Worm (Caenorhabditis elegans) whole organism, young adult: Measurements from ENCODE around the gene zip-10.

ENCODE experiments used
- B0261.1 ChIP-seq: sonication (generic microtip); optimal IDR thresholded peaks from 2 replicates; lab custom pipeline; 2016; ENCODE audit warnings: mild to moderate bottlenecking, missing genetic modification characterization, moderate library complexity, missing compliant biosample characterization
- C06A6.2 ChIP-seq: fragments of 200-800 bp; sonication (Bioruptor generic); conservative IDR thresholded peaks from 2 replicates; pipeline ENCODE4 v1.3.6; 2022; ENCODE audit warnings: missing genetic modification characterization, missing compliant biosample characterization
- F37B4.10 ChIP-seq: fragments of 200-800 bp; sonication (Bioruptor generic); IDR thresholded peaks from 2 replicates; pipeline ENCODE4 v1.3.6; 2022; ENCODE audit warnings: missing genetic modification characterization, missing compliant biosample characterization
- F49E8.2 ChIP-seq: sonication (generic microtip); optimal IDR thresholded peaks from 3 replicates; lab custom pipeline; 2017; ENCODE audit warnings: missing genetic modification characterization, mild to moderate bottlenecking, missing compliant biosample characterization, antibody characterized with exemption, moderate library complexity; ENCODE audit not compliant: insufficient read depth
- Y53G8AR.9 ChIP-seq: fragments of 200-800 bp; sonication (Bioruptor generic); conservative IDR thresholded peaks from 2 replicates; pipeline ENCODE4 v1.3.6; 2022; ENCODE audit warnings: missing genetic modification reagents, missing genetic modification characterization, missing compliant biosample characterization
- aptf-2 ChIP-seq: fragments of 200-800 bp; sonication (Bioruptor generic); conservative IDR thresholded peaks from 2 replicates; pipeline ENCODE4 v1.3.6; 2022; ENCODE audit warnings: missing genetic modification reagents, missing genetic modification characterization, missing compliant biosample characterization
- bed-1 ChIP-seq: fragments of 200-800 bp; sonication (Bioruptor generic); IDR thresholded peaks from 2 replicates; pipeline ENCODE4 v1.3.6; 2022; ENCODE audit warnings: missing genetic modification reagents, missing genetic modification characterization, missing compliant biosample characterization
- ccch-3 ChIP-seq: fragments of 200-800 bp; sonication (Bioruptor generic); optimal IDR thresholded peaks from 2 replicates; lab custom pipeline; 2018; ENCODE audit warnings: mild to moderate bottlenecking, missing genetic modification characterization, missing compliant biosample characterization
- ceh-79 ChIP-seq: sonication (generic microtip); optimal IDR thresholded peaks from 2 replicates; lab custom pipeline; 2017; ENCODE audit warnings: mild to moderate bottlenecking, missing genetic modification characterization, missing compliant biosample characterization
- chd-7 ChIP-seq: sonication (generic microtip); optimal IDR thresholded peaks from 2 replicates; lab custom pipeline; 2016; ENCODE audit warnings: mild to moderate bottlenecking, missing genetic modification characterization, moderate library complexity, missing compliant biosample characterization
- die-1 ChIP-seq: sonication (generic microtip); optimal IDR thresholded peaks from 2 replicates; lab custom pipeline; 2016; ENCODE audit warnings: missing genotype, mild to moderate bottlenecking, missing genetic modification characterization, missing compliant biosample characterization
- hlh-12 ChIP-seq: sonication (generic microtip); optimal IDR thresholded peaks from 2 replicates; lab custom pipeline; 2016; ENCODE audit warnings: missing genetic modification characterization, missing compliant biosample characterization
- hmg-1.2 ChIP-seq: fragments of 200-800 bp; sonication (Bioruptor generic); IDR thresholded peaks from 2 replicates; pipeline ENCODE4 v1.3.6; 2022; ENCODE audit warnings: missing genetic modification reagents, missing genetic modification characterization, missing compliant biosample characterization
- hsf-1 ChIP-seq: fragments of 200-800 bp; sonication (Bioruptor generic); IDR thresholded peaks from 2 replicates; pipeline ENCODE4 v1.3.6; 2022; ENCODE audit warnings: missing genetic modification reagents, missing genetic modification characterization, missing compliant biosample characterization
- let-526 ChIP-seq: fragments of 200-800 bp; sonication (Bioruptor generic); IDR thresholded peaks from 2 replicates; pipeline ENCODE4 v1.3.6; 2022; ENCODE audit warnings: missing genetic modification reagents, missing genetic modification characterization, missing compliant biosample characterization
- let-607 ChIP-seq, 2 experiments: fragments of 200-800 bp in 1 of 2; sonication (Bioruptor generic) in 1 of 2; sonication (generic microtip) in 1 of 2; optimal IDR thresholded peaks; 2 replicates each; lab custom pipeline; 2016 to 2018; ENCODE audit warnings: mild to moderate bottlenecking in 2 of 2, missing compliant biosample characterization in 2 of 2, missing genetic modification characterization in 2 of 2, moderate library complexity in 2 of 2, missing genotype in 1 of 2
- lin-26 ChIP-seq: fragments of 200-800 bp; sonication (Bioruptor generic); IDR thresholded peaks from 2 replicates; pipeline ENCODE4 v1.3.6; 2022; ENCODE audit warnings: missing genetic modification reagents, missing genetic modification characterization, missing compliant biosample characterization
- lin-54 ChIP-seq: fragments of 200-800 bp; sonication (Bioruptor generic); optimal IDR thresholded peaks from 2 replicates; lab custom pipeline; 2018; ENCODE audit warnings: mild to moderate bottlenecking, missing genetic modification characterization, missing compliant biosample characterization
- madf-6 ChIP-seq: fragments of 200-800 bp; sonication (Bioruptor generic); IDR thresholded peaks from 2 replicates; pipeline ENCODE4 v1.3.6; 2022; ENCODE audit warnings: missing genetic modification reagents, missing genetic modification characterization, missing compliant biosample characterization
- mel-28 ChIP-seq: sonication (generic microtip); optimal IDR thresholded peaks from 2 replicates; lab custom pipeline; 2016; ENCODE audit warnings: borderline replicate concordance, mild to moderate bottlenecking, missing genetic modification characterization, missing compliant biosample characterization
- nfyb-1 ChIP-seq: fragments of 200-800 bp; sonication (Bioruptor generic); IDR thresholded peaks from 2 replicates; pipeline ENCODE4 v1.3.6; 2022; ENCODE audit warnings: missing genetic modification reagents, missing genetic modification characterization, missing compliant biosample characterization
- nhr-80 ChIP-seq: sonication (generic microtip); optimal IDR thresholded peaks from 2 replicates; lab custom pipeline; 2016; ENCODE audit warnings: missing genetic modification characterization, missing compliant biosample characterization
- nhr-90 ChIP-seq: sonication (generic microtip); optimal IDR thresholded peaks from 2 replicates; lab custom pipeline; 2016; ENCODE audit warnings: missing genotype, mild to moderate bottlenecking, missing genetic modification characterization, missing compliant biosample characterization
- pha-4 ChIP-seq: fragments of 150-350 bp; sonication (generic microtip); optimal IDR thresholded peaks from 2 replicates; lab custom pipeline; 2014; ENCODE audit warnings: missing biosample characterization, missing genetic modification reagents, missing genetic modification characterization
- sea-2 ChIP-seq: fragments of 200-800 bp; sonication (Bioruptor generic); IDR thresholded peaks from 2 replicates; pipeline ENCODE4 v1.3.6; 2022; ENCODE audit warnings: missing genetic modification characterization, missing compliant biosample characterization
- snpc-4 ChIP-seq, 5 experiments: fragments of 150-350 bp in 1 of 5; sonication (generic microtip) in 4 of 5; optimal IDR thresholded peaks; 2 replicates each; lab custom pipeline; 2014 to 2018; ENCODE audit warnings: missing genetic modification characterization in 5 of 5, missing biosample characterization in 3 of 5, antibody characterized with exemption in 2 of 5, mild to moderate bottlenecking in 2 of 5, missing compliant biosample characterization in 2 of 5, missing genotype in 2 of 5, moderate library complexity in 2 of 5, missing genetic modification reagents in 1 of 5
- unc-130 ChIP-seq: sonication (generic microtip); optimal IDR thresholded peaks from 2 replicates; lab custom pipeline; 2016; ENCODE audit warnings: missing genetic modification reagents, missing genetic modification characterization, missing compliant biosample characterization
- xnd-1 ChIP-seq: sonication (generic microtip); optimal IDR thresholded peaks from 2 replicates; lab custom pipeline; 2016; ENCODE audit warnings: missing genotype, missing genetic modification reagents, missing genetic modification characterization, missing compliant biosample characterization
- ztf-28 ChIP-seq: fragments of 200-800 bp; sonication (Bioruptor generic); IDR thresholded peaks from 2 replicates; pipeline ENCODE4 v1.3.6; 2022; ENCODE audit warnings: missing genetic modification reagents, missing genetic modification characterization, missing compliant biosample characterization

Gene zip-10

DNA sequence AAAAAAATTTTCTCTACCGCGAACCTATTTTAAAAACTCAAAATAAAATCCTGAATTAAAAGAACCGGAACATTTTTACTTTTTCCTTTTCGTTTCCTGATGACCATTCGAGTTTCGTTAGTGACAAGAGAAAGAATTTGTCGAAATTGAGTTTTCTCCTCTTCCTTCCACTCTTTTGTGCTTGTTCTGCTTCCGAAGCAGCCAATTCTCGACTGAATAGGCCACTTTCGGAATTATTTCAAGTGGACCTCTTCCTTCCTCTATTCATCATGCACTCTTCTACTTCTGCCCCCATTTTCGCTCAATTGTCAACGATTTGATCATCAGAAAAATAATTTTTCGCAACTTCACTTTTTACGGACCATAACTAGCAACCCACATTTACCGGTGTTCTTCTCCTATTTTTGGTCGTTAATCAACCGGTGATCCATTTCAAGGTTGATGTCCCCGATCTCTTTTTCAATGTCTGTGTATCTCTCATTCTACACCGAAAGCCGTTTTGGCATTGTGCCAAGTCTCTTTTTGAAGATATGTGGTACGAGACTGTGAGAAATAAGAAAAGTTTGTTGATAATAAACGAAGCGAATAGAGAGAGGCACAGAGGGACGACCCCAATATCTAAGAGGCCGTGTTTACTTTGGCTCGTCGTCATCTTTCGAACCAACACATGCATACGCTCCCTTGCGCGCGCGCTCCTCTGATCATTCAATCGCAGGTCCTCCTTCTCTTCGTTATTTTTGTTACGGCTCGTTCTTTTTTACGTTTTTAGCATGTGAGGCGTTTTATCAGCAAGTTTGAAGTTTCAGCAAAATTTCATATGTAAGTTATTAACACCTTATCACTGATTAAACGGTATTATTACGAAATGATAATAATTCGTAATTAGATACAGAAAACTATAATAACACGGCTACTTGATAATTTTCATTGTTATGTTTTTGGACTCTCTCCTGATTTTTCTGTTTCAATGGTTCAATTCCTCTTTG is 24.3 kb upstream of the zip-10 start:
- peak; percentile 7 for TF ChIP-seq nhr-80
- no peak for TF ChIP-seq snpc-4 (GFP tag; optimal IDR thresholded peaks at IDR 0.05; lab: Kevin White, UChicago)
- TF ChIP-seq snpc-4 (tag; optimal IDR thresholded peaks at IDR 0.05; lab: Kevin White, UChicago), result no peak

DNA sequence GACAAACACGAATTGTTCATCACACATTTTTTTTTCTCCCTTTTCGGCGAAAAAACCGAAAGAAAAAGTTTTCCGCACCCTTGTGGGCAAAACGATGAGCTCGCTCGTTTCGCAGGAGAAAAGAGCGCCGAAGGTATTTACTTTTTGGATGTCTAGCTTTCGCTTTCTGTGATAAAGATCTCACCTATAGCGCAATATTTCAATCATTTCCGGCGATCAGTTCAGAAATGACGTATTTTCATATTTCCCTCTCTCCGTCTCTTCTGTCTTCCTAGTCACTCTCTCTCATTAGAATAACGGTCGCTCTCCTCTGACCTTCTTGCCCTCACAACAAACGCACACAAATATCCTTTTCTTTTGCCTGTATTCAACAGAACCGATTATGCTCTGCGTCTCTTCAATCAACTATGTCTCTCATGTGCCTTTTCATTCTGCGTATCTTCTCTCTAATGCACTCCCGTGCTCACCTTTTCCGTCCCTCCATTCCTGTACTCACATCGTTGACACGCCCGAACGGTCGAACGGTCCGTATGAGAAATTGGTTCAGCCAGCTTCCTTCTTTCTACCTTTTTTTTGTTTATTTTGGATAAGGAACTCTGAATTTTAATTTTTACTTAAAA is 23.3 kb upstream of the zip-10 start:
- peak; percentile 90 for TF ChIP-seq hmg-1.2 (GFP tag; lab: Robert Waterston, UW)
- no peak for TF ChIP-seq snpc-4 (GFP tag; optimal IDR thresholded peaks at IDR 0.05; lab: Kevin White, UChicago)
- TF ChIP-seq snpc-4 (tag; optimal IDR thresholded peaks at IDR 0.05; lab: Kevin White, UChicago), result no peak

DNA sequence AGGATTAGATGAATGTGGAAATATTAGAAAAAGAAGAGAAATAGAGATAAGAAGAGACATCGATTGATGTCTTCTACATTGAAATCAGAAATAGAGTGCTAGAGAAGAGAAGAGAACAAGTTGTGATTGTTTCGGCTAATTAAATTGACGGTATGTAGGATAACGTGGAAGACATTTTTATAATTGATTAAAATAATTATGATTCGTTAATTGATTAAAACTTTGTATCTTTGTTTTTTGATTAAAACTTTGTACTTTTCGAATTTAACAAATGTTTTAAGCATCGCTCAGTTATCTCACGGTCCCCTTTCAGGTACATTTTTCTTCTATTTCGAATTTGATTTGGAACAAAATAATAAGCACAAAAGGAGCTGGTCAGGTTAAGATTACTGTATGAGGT is 21.9 kb upstream of the zip-10 start, which contains the start of gene lgc-44:
lgc-44 (minus strand) TSS at position 101 of the 400 bp plus-strand sequence.
- no peak for TF ChIP-seq let-607 (tag; optimal IDR thresholded peaks at IDR 0.05; lab: Kevin White, UChicago)
- no peak for TF ChIP-seq nfyb-1 (GFP tag; lab: Robert Waterston, UW)
- TF ChIP-seq aptf-2 (GFP tag; lab: Robert Waterston, UW), result no peak
- TF ChIP-seq F49E8.2 (tag; lab: Kevin White, UChicago), result no peak
- no peak for TF ChIP-seq pha-4 (tag; lab: Kevin White, UChicago)
- no peak for TF ChIP-seq lin-54 (GFP tag; lab: Kevin White, UChicago)
- no peak for TF ChIP-seq let-526
- no peak for TF ChIP-seq ceh-79 (tag; lab: Kevin White, UChicago)
- TF ChIP-seq ztf-28 (GFP tag; lab: Robert Waterston, UW), result no peak
- TF ChIP-seq mel-28 (tag; lab: Kevin White, UChicago), result no peak
- TF ChIP-seq nhr-90 (tag; lab: Kevin White, UChicago), result no peak

DNA sequence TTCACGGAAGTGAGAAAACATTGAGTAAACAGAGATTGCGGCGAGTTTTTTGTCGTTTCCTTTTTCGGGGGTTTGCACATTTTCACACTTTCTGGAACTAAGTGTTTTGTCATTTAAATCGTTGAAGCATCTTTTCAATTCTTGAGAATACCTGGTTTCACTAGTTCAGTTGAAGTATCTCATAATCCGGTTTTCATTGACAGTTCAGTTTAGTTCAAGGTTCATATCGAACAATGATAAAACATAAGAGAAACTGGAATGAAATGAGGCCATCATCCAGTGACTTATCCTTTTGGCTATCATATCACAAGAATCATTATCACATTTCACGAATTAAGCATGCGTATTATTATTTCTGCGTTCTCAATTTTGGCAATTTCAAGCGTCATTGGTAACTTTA is 16.6 kb upstream of the zip-10 start, which contains the start of gene F46F3.3:
F46F3.3 (plus strand) TSS at position 301 of the 400 bp plus-strand sequence.
- TF ChIP-seq nhr-90 (tag; lab: Kevin White, UChicago), result no peak
- TF ChIP-seq, all 124 proteins: peak for 0

DNA sequence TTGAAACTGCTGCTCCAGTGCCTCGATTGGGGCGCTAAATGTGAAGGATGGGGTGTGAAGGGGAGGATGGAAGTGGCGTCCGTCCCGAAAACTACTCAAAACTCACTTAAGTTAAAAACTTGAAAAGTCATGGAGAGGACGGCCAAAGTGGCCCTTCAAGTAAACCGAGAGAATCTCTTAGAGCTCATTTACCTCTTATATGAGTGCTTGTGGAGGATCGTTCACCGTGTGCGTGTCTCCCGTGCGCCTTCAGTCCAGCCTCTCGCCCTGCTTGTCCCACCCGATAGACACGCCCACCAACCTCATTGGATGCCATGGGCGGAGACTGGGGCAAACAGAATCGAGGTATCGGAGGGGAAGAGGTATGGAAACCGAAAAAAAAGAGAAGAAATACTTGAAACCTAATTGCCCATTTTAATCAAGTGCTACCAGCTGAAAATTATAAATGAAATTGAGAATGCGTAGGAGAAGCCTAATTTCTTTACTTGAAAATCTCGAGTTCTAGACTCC is 14.4 kb upstream of the zip-10 start, which contains the start of gene ceh-27:
ceh-27 (minus strand) TSS at position 228 of the 510 bp plus-strand sequence.
- no peak for TF ChIP-seq die-1 (tag; lab: Kevin White, UChicago)
- TF ChIP-seq madf-6 (GFP tag; lab: Robert Waterston, UW), result no peak
- no peak for TF ChIP-seq ccch-3 (GFP tag; lab: Kevin White, UChicago)
- TF ChIP-seq B0261.1, result no peak
- TF ChIP-seq C06A6.2 (GFP tag; lab: Robert Waterston, UW), result no peak
- no peak for TF ChIP-seq hsf-1 (GFP tag; lab: Robert Waterston, UW)
- TF ChIP-seq sea-2, result no peak

DNA sequence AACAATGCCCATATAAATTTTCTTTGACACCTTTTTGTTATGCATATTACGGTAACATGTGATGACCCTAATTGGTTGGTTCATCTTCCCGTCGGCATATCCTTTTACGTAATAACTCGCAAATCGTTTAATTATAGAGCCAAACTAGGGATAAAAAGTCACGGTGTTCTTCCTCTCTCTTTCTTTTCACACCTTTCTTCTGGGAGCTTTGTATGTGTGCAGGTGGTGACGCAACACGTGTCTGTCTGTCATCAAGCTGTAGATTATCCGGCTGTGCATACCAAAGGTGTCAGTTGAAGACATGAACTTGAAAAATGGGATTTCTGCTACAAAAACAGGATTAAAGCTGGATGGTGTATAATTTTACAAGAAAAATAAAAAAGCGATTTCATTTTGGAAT is 10.0 kb upstream of the zip-10 start:
- TF ChIP-seq chd-7 (tag; lab: Kevin White, UChicago), result no peak
- TF ChIP-seq lin-26 (GFP tag; lab: Robert Waterston, UW), result no peak
- no peak for TF ChIP-seq hlh-12 (tag; lab: Kevin White, UChicago)
- TF ChIP-seq bed-1, result no peak
- no peak for TF ChIP-seq Y53G8AR.9 (GFP tag; lab: Robert Waterston, UW)
- TF ChIP-seq xnd-1 (tag; lab: Kevin White, UChicago), result no peak
- no peak for TF ChIP-seq F37B4.10 (GFP tag; lab: Robert Waterston, UW)
- TF ChIP-seq unc-130 (GFP tag; lab: Kevin White, UChicago), result no peak
- no peak for TF ChIP-seq ccch-3 (GFP tag; lab: Kevin White, UChicago)
- TF ChIP-seq, all 124 proteins: peak for 0
